Fruit fly (Drosophila melanogaster): ENCODE data around the gene CG1792.

Gene CG1792

DNA sequence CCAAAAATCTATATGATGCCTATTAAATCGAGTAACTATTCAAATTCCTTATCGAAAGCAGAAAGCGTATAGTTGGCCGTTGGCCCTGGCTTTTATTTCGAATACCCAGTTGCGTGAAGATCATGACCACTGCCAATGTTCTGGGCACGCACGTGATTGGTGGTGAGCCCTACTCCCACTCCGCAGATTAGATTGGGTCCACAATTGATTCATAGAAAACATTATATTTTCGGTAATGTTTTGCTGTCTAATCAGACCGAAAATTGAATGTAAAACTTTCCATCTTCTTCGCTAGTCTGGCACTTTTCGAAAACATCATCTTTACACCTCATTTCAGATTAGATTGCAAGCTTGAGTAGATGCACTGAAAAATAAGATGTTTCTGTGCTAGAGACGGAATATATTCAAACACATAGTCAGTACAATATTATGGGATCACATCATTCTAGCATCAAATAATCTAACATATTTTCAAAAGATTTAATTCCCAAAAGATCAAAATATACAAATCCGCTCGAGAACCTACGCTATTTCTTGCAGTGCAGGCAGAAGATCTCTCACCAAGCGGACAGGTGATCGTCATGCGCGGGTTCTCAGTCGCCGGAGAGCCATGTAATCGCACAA, 23.7 kb upstream of the CG1792 start, which contains the start of gene CG1774 (continued):
- TF ChIP-seq gro (GFP tag; optimal IDR thresholded peaks at IDR 0.05) (peak; percentile 92), Side (GFP tag; optimal IDR thresholded peaks at IDR 0.05) (peak; percentile 74), Dbx (GFP tag; IDR thresholded peaks at IDR 0.05) (peak; percentile 90), CG4854 (GFP tag; optimal IDR thresholded peaks at IDR 0.05) (peak; percentile 66), E2f2 (GFP tag; IDR thresholded peaks at IDR 0.05) (peak; percentile 44), CG33213 (GFP tag; optimal IDR thresholded peaks at IDR 0.05) (peak; percentile 66), CG34422 (GFP tag; IDR thresholded peaks at IDR 0.05) (0 out of 3 replicates have a peak, but pooled peaks have one; percentile 47), CG10462 (GFP tag; optimal IDR thresholded peaks at IDR 0.05) (peak; percentile 25), CG12236 (GFP tag; optimal IDR thresholded peaks at IDR 0.05) (peak; percentile 39), z (GFP tag; IDR thresholded peaks at IDR 0.05) (no peak), CG18619 (GFP tag; optimal IDR thresholded peaks at IDR 0.05) (peak; percentile 71), CG4424 (GFP tag; optimal IDR thresholded peaks at IDR 0.05) (peak; percentile 60), Pdp1 (GFP tag; optimal IDR thresholded peaks at IDR 0.05) (peak; percentile 78 to 81), unpg (GFP tag; optimal IDR thresholded peaks at IDR 0.05) (peak; percentile 78), CG5180 (GFP tag; optimal IDR thresholded peaks at IDR 0.05) (peak; percentile 16), otp (GFP tag; IDR thresholded peaks at IDR 0.05) (peak; percentile 66; the same call in 2 of the 3 replicates), CG13894 (tag; optimal IDR thresholded peaks at IDR 0.05) (peak; percentile 80), CG4404 (GFP tag; IDR thresholded peaks at IDR 0.05) (peak; percentile 54), CG15269 (tag; optimal IDR thresholded peaks at IDR 0.05) (peak; percentile 83), tgo (GFP tag; IDR thresholded peaks at IDR 0.05) (peak; percentile 77), HmgZ (tag; optimal IDR thresholded peaks at IDR 0.05) (peak; percentile 83), tll (GFP tag; optimal IDR thresholded peaks at IDR 0.05) (no peak), sens (GFP tag) (peak; percentile 92), CG10274 (GFP tag; optimal IDR thresholded peaks at IDR 0.05) (peak; percentile 47), chif (GFP tag; optimal IDR thresholded peaks at IDR 0.05) (peak; percentile 62 to 74), tx (GFP tag; optimal IDR thresholded peaks at IDR 0.05) (peak; percentile 70), Xbp1 (GFP tag; optimal IDR thresholded peaks at IDR 0.05) (peak; percentile 79), Meics (GFP tag; optimal IDR thresholded peaks at IDR 0.05) (peak; percentile 88), ems (GFP tag; optimal IDR thresholded peaks at IDR 0.05) (peak; percentile 65), bbx (GFP tag; IDR thresholded peaks at IDR 0.05; ENCODE audit: partially characterized antibody) (no peak), Sry-δ (GFP tag; optimal IDR thresholded peaks at IDR 0.05) (peak; percentile 45), CG9817 (tag; optimal IDR thresholded peaks at IDR 0.05) (peak; percentile 70), CG2120 (GFP tag; optimal IDR thresholded peaks at IDR 0.05) (peak; percentile 96), en (GFP tag; optimal IDR thresholded peaks at IDR 0.05) (peak; percentile 52), sob (GFP tag; IDR thresholded peaks at IDR 0.05) (peak; percentile 82), gem (tag; optimal IDR thresholded peaks at IDR 0.05) (peak; percentile 85), CG2875 (GFP tag; optimal IDR thresholded peaks at IDR 0.05) (peak; percentile 36), Fer1 (GFP tag; optimal IDR thresholded peaks at IDR 0.05) (peak; percentile 88), h (optimal IDR thresholded peaks at IDR 0.05) (no peak), bab2 (GFP tag; optimal IDR thresholded peaks at IDR 0.05) (peak; percentile 80), tin (GFP tag; optimal IDR thresholded peaks at IDR 0.05) (peak; percentile 65), GATAe (GFP tag; conservative IDR thresholded peaks at IDR 0.05) (peak; percentile 51; the same call in 1 of the 2 replicates), CG8478 (optimal IDR thresholded peaks at IDR 0.05) (no peak), Dip2 (GFP tag; IDR thresholded peaks at IDR 0.05) (no peak), zen2 (GFP tag; IDR thresholded peaks at IDR 0.05; ENCODE audit: partially characterized antibody) (no peak), dmrt99B (tag; optimal IDR thresholded peaks at IDR 0.05) (peak; percentile 72), lmd (GFP tag; IDR thresholded peaks at IDR 0.05) (peak; percentile 81), grn (GFP tag; optimal IDR thresholded peaks at IDR 0.05) (peak; percentile 23), CG12769 (tag; optimal IDR thresholded peaks at IDR 0.05) (peak; percentile 93), C15 (GFP tag; IDR thresholded peaks at IDR 0.05) (no peak)

All from whole organism, embryonic.